Worm (Caenorhabditis elegans) whole organism, early embryonic: ENCODE results near the gene ldp-1.
A peak's percentile ranks its signal among the peaks of the same experiment; 100 is the strongest.
"Not testable (repeated sequence)": the region's sequence is repeated elsewhere in the genome, so short reads cannot be mapped to it uniquely, and the experiment has no call there.

Source experiments
- B0310.2 ChIP-seq: sonication (generic microtip); optimal IDR thresholded peaks from 2 replicates; lab custom pipeline; 2016; ENCODE audit warnings: mild to moderate bottlenecking, missing genetic modification characterization, missing compliant biosample characterization
- F13C5.2 ChIP-seq: sonication (generic microtip); optimal IDR thresholded peaks from 2 replicates; lab custom pipeline; 2017; ENCODE audit warnings: mild to moderate bottlenecking, missing genetic modification characterization, inconsistent platforms, missing compliant biosample characterization
- aly-1 ChIP-seq: sonication (generic microtip); optimal IDR thresholded peaks from 2 replicates; lab custom pipeline; 2016; ENCODE audit warnings: missing genetic modification characterization, missing compliant biosample characterization
- ama-1 ChIP-seq: fragments of 150-350 bp; optimal IDR thresholded peaks from 2 replicates; lab custom pipeline; 2014
- ceh-13 ChIP-seq: fragments of 200-800 bp; sonication (Bioruptor generic); optimal IDR thresholded peaks from 2 replicates; lab custom pipeline; 2018; ENCODE audit warnings: mild to moderate bottlenecking, missing genetic modification characterization, missing compliant biosample characterization
- ceh-36 ChIP-seq: sonication (generic microtip); optimal IDR thresholded peaks from 2 replicates; lab custom pipeline; 2016; ENCODE audit warnings: missing genetic modification characterization, inconsistent platforms, missing compliant biosample characterization
- ets-7 ChIP-seq: sonication (generic microtip); optimal IDR thresholded peaks from 2 replicates; lab custom pipeline; 2016; ENCODE audit warnings: missing genotype, missing genetic modification characterization, missing compliant biosample characterization
- flt-1 ChIP-seq: fragments of 200-800 bp; sonication (Bioruptor generic); IDR thresholded peaks from 2 replicates; pipeline ENCODE4 v1.3.6; 2022; ENCODE audit warnings: missing genetic modification characterization, missing compliant biosample characterization
- hmbx-1 ChIP-seq: sonication (generic microtip); optimal IDR thresholded peaks from 2 replicates; lab custom pipeline; 2016; ENCODE audit warnings: mild to moderate bottlenecking, missing genetic modification characterization, missing compliant biosample characterization
- hmg-4 ChIP-seq: fragments of 200-800 bp; sonication (Bioruptor generic); optimal IDR thresholded peaks from 2 replicates; lab custom pipeline; 2018; ENCODE audit warnings: mild to moderate bottlenecking, missing genetic modification characterization, missing compliant biosample characterization
- hnd-1 ChIP-seq: sonication (generic microtip); optimal IDR thresholded peaks from 2 replicates; lab custom pipeline; 2016; ENCODE audit warnings: missing genetic modification characterization, missing compliant biosample characterization
- pes-1 ChIP-seq: fragments of 200-800 bp; sonication (Bioruptor generic); IDR thresholded peaks from 2 replicates; pipeline ENCODE4 v1.3.6; 2022; ENCODE audit warnings: missing genetic modification reagents, missing genetic modification characterization, missing compliant biosample characterization
- scrt-1 ChIP-seq: fragments of 200-800 bp; sonication (Bioruptor generic); IDR thresholded peaks from 2 replicates; pipeline ENCODE4 v1.3.6; 2022; ENCODE audit warnings: missing genetic modification characterization, missing compliant biosample characterization
- sea-1 ChIP-seq: fragments of 200-800 bp; sonication (Bioruptor generic); conservative IDR thresholded peaks from 2 replicates; pipeline ENCODE4 v1.3.6; 2022; ENCODE audit warnings: missing genetic modification characterization, missing compliant biosample characterization
- tbx-11 ChIP-seq: fragments of 200-800 bp; sonication (Bioruptor generic); IDR thresholded peaks from 2 replicates; pipeline ENCODE4 v1.3.6; 2022; ENCODE audit warnings: missing genetic modification characterization, missing compliant biosample characterization
- tbx-37 ChIP-seq: fragments of 200-800 bp; sonication (Bioruptor generic); conservative IDR thresholded peaks from 2 replicates; pipeline ENCODE4 v1.3.6; 2022; ENCODE audit warnings: missing genetic modification reagents, missing genetic modification characterization, missing compliant biosample characterization
- tra-4 ChIP-seq: sonication (generic microtip); optimal IDR thresholded peaks from 2 replicates; lab custom pipeline; 2017; ENCODE audit warnings: missing genetic modification characterization, missing compliant biosample characterization

The ldp-1 gene

ce11 chrV:2126996-2127585, at the start of gene ldp-1:
Gene ldp-1 (plus strand): TSS chrV:2127535.
- TF ChIP-seq F13C5.2, result no peak
- no peak for TF ChIP-seq hmbx-1 (tag; lab: Kevin White, UChicago)
- TF ChIP-seq tbx-37 (GFP tag; lab: Robert Waterston, UW), result peak; percentile 73
- 0 out of 2 replicates have a peak, but pooled peaks have one; percentile 56 for TF ChIP-seq pes-1 (GFP tag; lab: Robert Waterston, UW)
- TF ChIP-seq ets-7, result no peak
- TF ChIP-seq tra-4 (tag; lab: Kevin White, UChicago), result no peak

- TF ChIP-seq tbx-11 (GFP tag; lab: Robert Waterston, UW) (no peak), sea-1 (no peak), scrt-1 (GFP tag; lab: Robert Waterston, UW) (no peak), aly-1 (tag; lab: Kevin White, UChicago) (no peak), hmg-4 (no peak), hnd-1 (no peak), flt-1 (no peak), F13C5.2 (no peak)
Observed at ce11 chrV:2081269-2081668, 46.1 kb upstream of the ldp-1 start.

ce11 chrV:2081894-2082293, 45.4 kb upstream of the ldp-1 start:
- TF ChIP-seq pes-1 (GFP tag; lab: Robert Waterston, UW) (no peak), hmbx-1 (tag; lab: Kevin White, UChicago) (no peak), hnd-1 (no peak), flt-1 (no peak), hmg-4 (no peak), B0310.2 (no peak), aly-1 (tag; lab: Kevin White, UChicago) (no peak), scrt-1 (GFP tag; lab: Robert Waterston, UW) (no peak), ceh-13 (GFP tag; lab: Kevin White, UChicago) (no peak), F13C5.2 (no peak), tbx-11 (GFP tag; lab: Robert Waterston, UW) (no peak), tra-4 (tag; lab: Kevin White, UChicago) (no peak)

ce11 chrV:2083869-2084268, 43.5 kb upstream of the ldp-1 start:
- TF ChIP-seq ceh-36 (tag; lab: Kevin White, UChicago), result no peak
- TF ChIP-seq F13C5.2, result no peak
- no peak for TF ChIP-seq ets-7
- TF ChIP-seq hmg-4, result no peak
- no peak for TF ChIP-seq scrt-1 (GFP tag; lab: Robert Waterston, UW)
- TF ChIP-seq ceh-13 (GFP tag; lab: Kevin White, UChicago), result no peak
- no peak for TF ChIP-seq sea-1
- TF ChIP-seq flt-1, result no peak
- no peak for TF ChIP-seq hnd-1
- no peak for TF ChIP-seq hmbx-1 (tag; lab: Kevin White, UChicago)
- TF ChIP-seq tbx-11 (GFP tag; lab: Robert Waterston, UW), result no peak
- TF ChIP-seq pes-1 (GFP tag; lab: Robert Waterston, UW), result no peak
- TF ChIP-seq tra-4 (tag; lab: Kevin White, UChicago), result no peak
- TF ChIP-seq ama-1 (lab: Kevin White, UChicago), result no peak
- no peak for TF ChIP-seq B0310.2
- no peak for TF ChIP-seq aly-1 (tag; lab: Kevin White, UChicago)
- TF ChIP-seq tbx-37 (GFP tag; lab: Robert Waterston, UW), result no peak

DNA sequence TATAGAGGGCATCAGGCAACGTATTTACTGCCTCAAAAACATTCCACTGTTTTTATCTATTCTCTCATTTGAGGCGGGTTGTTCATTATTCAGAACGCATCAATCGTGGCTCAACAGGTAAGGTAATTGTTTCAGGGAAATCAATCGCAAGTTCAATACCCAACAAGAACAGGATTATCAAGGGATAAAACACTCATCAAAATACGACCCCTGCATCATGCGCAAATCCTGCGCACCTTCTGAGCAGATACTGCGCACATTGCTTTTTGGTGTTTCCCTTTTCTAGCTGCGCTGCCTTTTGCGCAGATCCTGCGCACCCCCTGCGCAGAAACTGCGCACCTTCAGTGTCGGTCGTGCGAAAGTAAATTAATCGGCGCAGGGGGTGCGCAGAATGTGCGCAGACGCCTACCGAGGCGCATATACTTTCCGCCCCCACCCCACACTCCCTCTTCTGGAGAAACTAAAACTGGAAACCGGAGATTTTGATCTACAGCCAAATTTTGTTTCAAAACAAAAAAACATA, 41.5 kb upstream of the ldp-1 start, which contains the start of gene F36F12.3:
Gene F36F12.3 (plus strand): TSS at position 51 of the 523 bp plus-strand sequence.
- TF ChIP-seq scrt-1 (GFP tag; lab: Robert Waterston, UW), result 0 out of 2 replicates have a peak, but pooled peaks have one; percentile 11

DNA sequence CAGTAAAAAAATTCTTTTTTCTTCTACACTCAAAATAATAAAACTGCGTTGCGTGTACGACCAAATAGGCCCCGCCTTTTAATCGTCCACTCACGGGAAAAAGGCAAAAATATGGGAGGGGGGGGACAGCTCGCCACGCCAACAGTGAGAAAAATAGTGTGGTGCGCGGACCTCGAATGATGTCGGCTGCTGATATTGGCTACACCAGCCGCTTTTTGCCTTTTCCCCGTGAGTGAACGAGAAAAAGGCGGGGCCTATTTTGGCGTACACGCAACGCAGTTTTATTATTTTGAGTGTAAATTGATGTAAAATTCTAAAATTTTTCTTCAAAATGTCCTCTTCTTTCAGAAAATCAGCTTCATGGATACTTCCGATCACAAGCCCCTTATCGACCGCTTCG, 37.0 kb upstream of the ldp-1 start, which contains the start of gene ztf-28:
Gene ztf-28 (plus strand): TSS at position 349 of the 400 bp plus-strand sequence.
- TF ChIP-seq tbx-37 (GFP tag; lab: Robert Waterston, UW); ceh-13 (GFP tag; lab: Kevin White, UChicago); pes-1 (GFP tag; lab: Robert Waterston, UW): not testable (repeated sequence)

DNA sequence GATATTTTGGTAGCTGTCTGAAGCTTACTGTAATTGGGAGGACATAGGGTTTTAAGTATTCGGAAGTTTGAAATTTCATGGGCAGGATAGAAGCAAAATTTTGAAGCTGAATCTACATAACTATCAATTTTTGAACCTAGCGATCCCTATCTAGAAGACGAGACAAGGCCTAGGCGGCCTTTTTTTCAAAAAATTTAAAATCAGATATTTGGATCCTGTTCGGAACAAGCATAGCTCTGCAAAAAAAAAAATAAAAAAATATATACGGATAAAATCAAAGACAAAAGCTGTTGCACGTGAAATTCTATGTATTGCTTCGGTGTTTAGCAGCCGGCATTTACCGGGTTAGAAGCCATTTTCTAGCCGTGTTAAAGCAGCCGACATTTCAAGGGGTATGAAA, 32.1 kb upstream of the ldp-1 start, which contains the start of gene F36F12.2:
Gene F36F12.2 (minus strand): TSS at position 101 of the 400 bp plus-strand sequence.
- TF ChIP-seq ceh-13 (GFP tag; lab: Kevin White, UChicago), result no peak
- no peak for TF ChIP-seq ceh-36 (tag; lab: Kevin White, UChicago)
- no peak for TF ChIP-seq tra-4 (tag; lab: Kevin White, UChicago)
- no peak for TF ChIP-seq pes-1 (GFP tag; lab: Robert Waterston, UW)
- TF ChIP-seq tbx-37 (GFP tag; lab: Robert Waterston, UW), result no peak
- TF ChIP-seq hnd-1, result no peak
- no peak for TF ChIP-seq ama-1 (lab: Kevin White, UChicago)

DNA sequence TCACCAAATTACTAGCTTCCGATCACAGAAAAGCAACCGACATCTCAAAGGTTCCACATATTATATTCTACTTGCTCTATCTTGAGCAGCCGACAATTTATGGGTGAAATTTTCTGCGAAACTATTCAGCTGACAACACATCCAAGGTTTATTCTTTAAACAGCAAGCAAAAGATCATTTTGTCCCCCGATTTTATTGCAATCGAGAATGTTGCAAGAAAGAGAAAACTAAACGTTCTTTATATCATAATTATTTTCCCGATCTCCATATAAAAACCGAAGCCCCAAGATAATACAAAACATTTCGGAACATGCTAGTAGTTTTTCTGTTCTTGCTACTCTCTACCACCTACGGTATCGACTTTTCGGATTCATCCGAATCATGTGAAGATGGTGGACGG, 31.6 kb upstream of the ldp-1 start, which contains the start of gene clec-207:
Gene clec-207 (plus strand): TSS at position 301 of the 400 bp plus-strand sequence.
- TF ChIP-seq tbx-11 (GFP tag; lab: Robert Waterston, UW) (no peak), tbx-37 (GFP tag; lab: Robert Waterston, UW) (no peak), sea-1 (no peak), ceh-13 (GFP tag; lab: Kevin White, UChicago) (no peak)
